Worm (Caenorhabditis elegans) whole organism, L4 larva: Measurements from ENCODE around the gene T05B4.9.
A peak's percentile ranks its signal among the peaks of the same experiment; 100 is the strongest.

Experiments used
- D1046.2 ChIP-seq: fragments of 200-800 bp; sonication (Bioruptor generic); IDR thresholded peaks from 2 replicates; pipeline ENCODE4 v1.3.6; 2022; ENCODE audit warnings: missing genetic modification characterization, missing compliant biosample characterization
- F10B5.3 ChIP-seq: sonication (generic microtip); optimal IDR thresholded peaks from 2 replicates; lab custom pipeline; 2016; ENCODE audit warnings: mild to moderate bottlenecking, missing genetic modification characterization, missing compliant biosample characterization
- F26F4.8 ChIP-seq: fragments of 200-800 bp; sonication (Bioruptor generic); conservative IDR thresholded peaks from 2 replicates; pipeline ENCODE4 v1.3.6; 2022; ENCODE audit warnings: missing genetic modification characterization, missing compliant biosample characterization
- R02D3.7 ChIP-seq: fragments of 150-350 bp; sonication (generic microtip); optimal IDR thresholded peaks from 3 replicates; lab custom pipeline; 2014; ENCODE audit warnings: missing biosample characterization, missing genetic modification characterization
- T20F7.1 ChIP-seq: fragments of 200-800 bp; sonication (Bioruptor generic); optimal IDR thresholded peaks from 2 replicates; lab custom pipeline; 2018; ENCODE audit warnings: mild to moderate bottlenecking, missing genetic modification characterization, missing compliant biosample characterization
- T26A8.4 ChIP-seq: fragments of 200-800 bp; sonication (Bioruptor generic); IDR thresholded peaks from 2 replicates; pipeline ENCODE4 v1.3.6; 2022; ENCODE audit warnings: missing genetic modification characterization, missing compliant biosample characterization
- Y48G9A.11 ChIP-seq: fragments of 200-800 bp; sonication (Bioruptor generic); IDR thresholded peaks from 2 replicates; pipeline ENCODE4 v1.3.6; 2022; ENCODE audit warnings: missing genetic modification reagents, missing genetic modification characterization, missing compliant biosample characterization
- ZK337.2 ChIP-seq: fragments of 200-800 bp; sonication (Bioruptor generic); IDR thresholded peaks from 2 replicates; pipeline ENCODE4 v1.3.6; 2022; ENCODE audit warnings: missing genetic modification reagents, missing genetic modification characterization, missing compliant biosample characterization
- aha-1 ChIP-seq: fragments of 150-350 bp; peaks from one replicate; lab custom pipeline; 2014; ENCODE audit warnings: missing biosample characterization, missing genetic modification characterization
- aly-2 ChIP-seq: sonication (generic microtip); optimal IDR thresholded peaks from 2 replicates; lab custom pipeline; 2018; ENCODE audit warnings: missing biosample characterization, missing genetic modification characterization
- ceh-28 ChIP-seq: fragments of 150-350 bp; optimal IDR thresholded peaks from 2 replicates; lab custom pipeline; 2014; ENCODE audit warnings: missing biosample characterization, missing genetic modification reagents, missing genetic modification characterization
- ces-1 ChIP-seq: fragments of 150-350 bp; sonication (generic microtip); optimal IDR thresholded peaks from 4 replicates; lab custom pipeline; 2014; ENCODE audit warnings: missing biosample characterization, missing genetic modification reagents, missing genetic modification characterization
- cey-2 ChIP-seq: sonication (generic microtip); optimal IDR thresholded peaks from 3 replicates; lab custom pipeline; 2017; ENCODE audit warnings: missing genetic modification characterization, mild to moderate bottlenecking, missing compliant biosample characterization, antibody characterized with exemption, borderline replicate concordance; ENCODE audit not compliant: insufficient read depth
- dmd-6 ChIP-seq: fragments of 200-800 bp; sonication (Bioruptor generic); IDR thresholded peaks from 2 replicates; pipeline ENCODE4 v1.3.6; 2022; ENCODE audit warnings: missing genetic modification reagents, missing genetic modification characterization, missing compliant biosample characterization
- dve-1 ChIP-seq: sonication (generic microtip); optimal IDR thresholded peaks from 2 replicates; lab custom pipeline; 2017; ENCODE audit warnings: antibody characterized with exemption, mild to moderate bottlenecking, missing genetic modification characterization, missing compliant biosample characterization; ENCODE audit not compliant: insufficient read depth
- egl-43 ChIP-seq: fragments of 200-800 bp; sonication (Bioruptor generic); IDR thresholded peaks from 2 replicates; pipeline ENCODE4 v1.3.6; 2022; ENCODE audit warnings: missing genetic modification reagents, missing genetic modification characterization, missing compliant biosample characterization
- hmg-1.1 ChIP-seq: fragments of 200-800 bp; sonication (Bioruptor generic); IDR thresholded peaks from 2 replicates; pipeline ENCODE4 v1.3.6; 2022; ENCODE audit warnings: missing genetic modification reagents, missing genetic modification characterization, missing compliant biosample characterization
- lim-7 ChIP-seq: fragments of 200-800 bp; sonication (Bioruptor generic); IDR thresholded peaks from 2 replicates; pipeline ENCODE4 v1.3.6; 2022; ENCODE audit warnings: missing genetic modification characterization, missing compliant biosample characterization
- lin-1 ChIP-seq: fragments of 200-800 bp; sonication (Bioruptor generic); IDR thresholded peaks from 2 replicates; pipeline ENCODE4 v1.3.6; 2022; ENCODE audit warnings: missing genetic modification reagents, missing genetic modification characterization, missing compliant biosample characterization
- lin-13 ChIP-seq: fragments of 150-350 bp; optimal IDR thresholded peaks from 2 replicates; lab custom pipeline; 2014; ENCODE audit warnings: missing biosample characterization, missing genetic modification reagents, missing genetic modification characterization
- lin-29 ChIP-seq: fragments of 200-800 bp; sonication (Bioruptor generic); IDR thresholded peaks from 2 replicates; pipeline ENCODE4 v1.3.6; 2022; ENCODE audit warnings: missing genetic modification reagents, missing genetic modification characterization, missing compliant biosample characterization
- lsy-2 ChIP-seq, 2 experiments: fragments of 150-350 bp in 1 of 2; sonication (generic microtip) in 1 of 2; optimal IDR thresholded peaks; 2 replicates each; lab custom pipeline; 2014 to 2017; ENCODE audit warnings: missing biosample characterization in 2 of 2, missing genetic modification characterization in 2 of 2
- madf-5 ChIP-seq, 2 experiments: fragments of 200-800 bp; sonication (Bioruptor generic); IDR thresholded peaks; 2 replicates each; pipeline ENCODE4 v1.3.6; 2022; ENCODE audit warnings: missing compliant biosample characterization in 2 of 2, missing genetic modification characterization in 2 of 2
- mdt-29 ChIP-seq: fragments of 200-800 bp; sonication (Bioruptor generic); IDR thresholded peaks from 2 replicates; pipeline ENCODE4 v1.3.6; 2022; ENCODE audit warnings: missing genetic modification reagents, missing genetic modification characterization, missing compliant biosample characterization
- mes-2 ChIP-seq: sonication (generic microtip); optimal IDR thresholded peaks from 2 replicates; lab custom pipeline; 2016; ENCODE audit warnings: missing genotype, mild to moderate bottlenecking, missing genetic modification characterization, missing compliant biosample characterization; ENCODE audit not compliant: poor library complexity, severe bottlenecking
- nhr-11 ChIP-seq: fragments of 150-350 bp; optimal IDR thresholded peaks from 2 replicates; lab custom pipeline; 2014; ENCODE audit warnings: missing biosample characterization, missing genetic modification characterization
- nhr-25 ChIP-seq: sonication (generic microtip); optimal IDR thresholded peaks from 2 replicates; lab custom pipeline; 2017; ENCODE audit warnings: missing genetic modification characterization, mild to moderate bottlenecking, missing compliant biosample characterization, antibody characterized with exemption, moderate library complexity, borderline replicate concordance; ENCODE audit not compliant: insufficient read depth
- nhr-28 ChIP-seq: fragments of 150-350 bp; optimal IDR thresholded peaks from 2 replicates; lab custom pipeline; 2014; ENCODE audit warnings: missing biosample characterization, missing genetic modification characterization
- nhr-41 ChIP-seq: fragments of 200-800 bp; sonication (Bioruptor generic); IDR thresholded peaks from 2 replicates; pipeline ENCODE4 v1.3.6; 2022; ENCODE audit warnings: missing genetic modification reagents, missing genetic modification characterization, missing compliant biosample characterization
- nhr-6 ChIP-seq: fragments of 150-350 bp; optimal IDR thresholded peaks from 2 replicates; lab custom pipeline; 2014; ENCODE audit warnings: missing biosample characterization, missing genetic modification characterization
- nhr-77 ChIP-seq: fragments of 150-350 bp; optimal IDR thresholded peaks from 2 replicates; lab custom pipeline; 2014; ENCODE audit warnings: missing biosample characterization, missing genetic modification characterization
- set-16 ChIP-seq: fragments of 200-800 bp; sonication (Bioruptor generic); IDR thresholded peaks from 2 replicates; pipeline ENCODE4 v1.3.6; 2022; ENCODE audit warnings: missing genetic modification reagents, missing genetic modification characterization, missing compliant biosample characterization
- tag-97 ChIP-seq: fragments of 200-800 bp; sonication (Bioruptor generic); IDR thresholded peaks from 2 replicates; pipeline ENCODE4 v1.3.6; 2022; ENCODE audit warnings: missing genetic modification characterization, missing compliant biosample characterization
- tra-1 ChIP-seq: fragments of 200-800 bp; sonication (Bioruptor generic); IDR thresholded peaks from 2 replicates; pipeline ENCODE4 v1.3.6; 2022; ENCODE audit warnings: missing genetic modification reagents, missing genetic modification characterization, missing compliant biosample characterization
- unc-39 ChIP-seq: sonication (generic microtip); optimal IDR thresholded peaks from 2 replicates; lab custom pipeline; 2017; ENCODE audit warnings: missing biosample characterization, missing genetic modification characterization
- unc-62 ChIP-seq, 3 experiments: fragments of 150-350 bp in 1 of 3; sonication (generic microtip); optimal IDR thresholded peaks in 2 of 3; peaks in 1 of 3; 1 replicate in 1 of 3; 2 replicates in 2 of 3; lab custom pipeline; 2014 to 2017; ENCODE audit warnings: missing biosample characterization in 3 of 3, missing genetic modification characterization in 3 of 3, missing genetic modification reagents in 3 of 3, missing genotype in 1 of 3
- vab-7 ChIP-seq: fragments of 200-800 bp; sonication (Bioruptor generic); IDR thresholded peaks from 2 replicates; pipeline ENCODE4 v1.3.6; 2022; ENCODE audit warnings: missing genetic modification reagents, missing genetic modification characterization, missing compliant biosample characterization
- zag-1 ChIP-seq: fragments of 150-350 bp; optimal IDR thresholded peaks from 2 replicates; lab custom pipeline; 2014; ENCODE audit warnings: missing biosample characterization, missing genetic modification characterization

The T05B4.9 gene

DNA sequence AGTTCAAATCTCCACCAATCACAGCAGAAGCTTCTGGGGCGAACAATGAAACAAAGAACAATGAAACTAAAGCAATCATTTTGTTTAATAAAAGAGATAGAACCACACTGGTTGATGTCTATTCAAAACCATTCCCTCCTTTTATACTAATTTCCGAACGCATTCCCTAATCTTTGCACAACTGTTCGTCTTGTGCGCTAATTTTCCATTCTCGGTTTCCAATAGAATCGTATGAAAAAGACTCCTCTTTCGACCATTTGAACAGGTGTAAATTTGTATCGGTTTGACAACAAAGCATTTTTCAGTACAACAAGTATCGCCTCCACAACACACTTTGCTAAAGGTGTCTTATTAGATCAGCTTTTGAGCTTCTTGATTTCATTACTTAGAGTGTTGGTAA, 2.2 kb downstream of the T05B4.9 start, which contains the start of gene T05B4.8:
TSS of gene T05B4.8 (minus strand) at position 101 of the 400 bp plus-strand sequence.
- TF ChIP-seq F26F4.8: no peak
- peak; percentile 7 for TF ChIP-seq aha-1 (tag; lab: Kevin White, UChicago)
- TF ChIP-seq, all 104 proteins: peak for 1

DNA sequence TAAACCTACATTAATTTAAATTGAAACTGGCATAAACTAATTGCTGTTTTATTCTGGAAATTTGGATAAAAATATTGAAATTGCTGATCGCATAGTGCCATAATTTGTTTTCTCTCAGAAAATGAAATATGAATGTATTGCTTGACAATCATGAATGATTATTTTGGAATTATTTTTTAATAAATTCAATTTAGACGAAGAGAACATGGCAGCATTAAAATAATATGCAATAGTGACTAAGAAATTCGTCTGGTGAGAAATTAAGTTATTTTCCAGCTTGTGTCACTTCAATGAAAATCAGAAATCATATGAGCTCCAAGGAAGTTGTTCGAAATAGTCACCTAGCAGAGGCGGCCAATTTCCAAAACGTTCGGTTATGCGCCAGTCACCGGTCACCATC, 3.6 kb downstream of the T05B4.9 start, which contains the start of gene srw-133:
TSS of gene srw-133 (minus strand) at position 101 of the 400 bp plus-strand sequence.
- TF ChIP-seq ZK337.2 (GFP tag; lab: Robert Waterston, UW): no peak
- TF ChIP-seq mdt-29: no peak
- TF ChIP-seq Y48G9A.11 (GFP tag; lab: Robert Waterston, UW): no peak
- TF ChIP-seq aly-2 (tag; lab: Kevin White, UChicago): no peak
- TF ChIP-seq F10B5.3 (tag; lab: Kevin White, UChicago): no peak
- no peak for TF ChIP-seq dve-1 (tag; lab: Kevin White, UChicago)
- no peak for TF ChIP-seq lsy-2 (tag; optimal IDR thresholded peaks at IDR 0.05; lab: Kevin White, UChicago)
- TF ChIP-seq nhr-41: no peak
- TF ChIP-seq nhr-25: no peak
- TF ChIP-seq nhr-77 (tag; lab: Kevin White, UChicago): no peak
- no peak for TF ChIP-seq tag-97 (GFP tag; lab: Robert Waterston, UW)
- no peak for TF ChIP-seq unc-62 (GFP tag; optimal IDR thresholded peaks at IDR 0.05 in 1 of 2; lab: Kevin White, UChicago)
- no peak for TF ChIP-seq unc-62 (tag; optimal IDR thresholded peaks at IDR 0.05; lab: Kevin White, UChicago)

DNA sequence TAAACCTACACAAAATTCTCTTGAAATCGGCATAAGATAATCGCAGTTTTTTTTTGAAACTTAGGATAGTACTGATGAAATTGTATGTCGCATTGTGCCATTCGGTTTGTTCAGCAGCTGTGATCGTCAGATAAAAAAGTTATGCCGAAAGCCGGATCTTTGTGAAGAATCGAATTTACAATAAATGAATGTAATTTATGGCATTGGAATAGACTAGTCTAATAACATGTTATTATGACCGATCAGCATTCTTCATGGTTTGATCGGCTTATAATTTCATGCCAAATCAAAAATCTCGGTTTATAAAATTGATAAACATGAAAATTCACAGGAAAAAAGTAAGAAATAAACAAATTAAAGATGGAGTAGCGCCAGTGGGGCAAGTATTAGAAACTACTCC, 5.7 kb downstream of the T05B4.9 start, which contains the start of gene srw-134:
TSS of gene srw-134 (minus strand) at position 101 of the 400 bp plus-strand sequence.
- TF ChIP-seq ces-1 (GFP tag; lab: Kevin White, UChicago): no peak
- TF ChIP-seq nhr-28 (tag; lab: Kevin White, UChicago): no peak
- TF ChIP-seq aly-2 (tag; lab: Kevin White, UChicago): no peak
- no peak for TF ChIP-seq nhr-6 (tag; lab: Kevin White, UChicago)
- TF ChIP-seq T26A8.4 (GFP tag; lab: Robert Waterston, UW): no peak
- no peak for TF ChIP-seq unc-62 (GFP tag; optimal IDR thresholded peaks at IDR 0.05 in 1 of 2; lab: Kevin White, UChicago)
- no peak for TF ChIP-seq unc-62 (tag; optimal IDR thresholded peaks at IDR 0.05; lab: Kevin White, UChicago)
- TF ChIP-seq cey-2: no peak

DNA sequence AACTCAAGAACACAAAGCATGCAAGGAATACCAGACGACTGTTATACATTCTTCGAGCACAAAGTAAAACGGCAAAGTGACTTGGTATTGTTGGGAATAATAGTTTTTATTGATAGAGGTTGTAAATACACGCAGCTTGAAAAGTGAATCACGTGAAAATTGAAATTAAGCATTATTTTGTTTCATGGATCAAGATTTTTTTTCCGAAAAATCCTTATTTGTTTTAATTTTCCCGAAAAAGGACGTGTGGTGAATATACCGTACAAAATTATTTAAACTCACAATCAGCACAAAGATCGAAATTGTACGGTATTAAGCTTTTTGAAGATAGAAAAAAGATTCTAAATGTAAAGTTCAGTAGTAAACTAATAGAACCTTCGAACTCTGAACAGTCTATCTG, 8.4 kb downstream of the T05B4.9 start, which contains the start of gene clc-18:
TSS of gene clc-18 (minus strand) at position 101 of the 400 bp plus-strand sequence.
- TF ChIP-seq unc-62 (GFP tag; optimal IDR thresholded peaks at IDR 0.05 in 1 of 2; lab: Kevin White, UChicago): peak in 1 of 2 experiments; percentile 7
- no peak for TF ChIP-seq unc-62 (tag; optimal IDR thresholded peaks at IDR 0.05; lab: Kevin White, UChicago)
- no peak for TF ChIP-seq madf-5 (GFP tag; IDR thresholded peaks at IDR 0.05; lab: Robert Waterston, UW)

DNA sequence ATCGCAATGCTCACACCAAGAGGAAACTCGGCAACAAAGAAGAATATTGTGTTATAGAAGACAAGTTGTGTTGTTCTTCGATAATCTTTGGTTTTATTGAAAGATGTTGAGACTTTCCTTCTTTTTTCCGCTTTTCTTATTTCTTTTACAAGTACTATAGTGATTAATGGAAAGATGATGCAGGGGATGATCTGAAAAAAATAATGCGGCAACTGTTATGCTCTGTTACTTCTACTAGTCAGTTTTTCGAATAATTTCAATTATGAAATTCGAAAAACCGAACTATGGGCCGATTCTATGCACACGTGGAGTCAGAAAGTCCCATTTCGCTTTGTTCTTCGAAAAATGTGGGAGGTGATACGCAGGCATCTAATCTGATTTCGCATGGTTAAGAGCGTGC, 11.5 kb downstream of the T05B4.9 start:
- TF ChIP-seq nhr-77 (tag; lab: Kevin White, UChicago): no peak
- no peak for TF ChIP-seq set-16
- TF ChIP-seq D1046.2 (GFP tag; lab: Robert Waterston, UW): no peak
- TF ChIP-seq lim-7 (GFP tag; lab: Robert Waterston, UW): no peak
- TF ChIP-seq nhr-11 (tag; lab: Kevin White, UChicago): no peak
- TF ChIP-seq egl-43 (GFP tag; lab: Robert Waterston, UW): no peak
- no peak for TF ChIP-seq aha-1 (tag; lab: Kevin White, UChicago)
- TF ChIP-seq mes-2: no peak
- no peak for TF ChIP-seq hmg-1.1 (GFP tag; lab: Robert Waterston, UW)
- no peak for TF ChIP-seq lin-1
- TF ChIP-seq ceh-28: no peak
- TF ChIP-seq R02D3.7 (tag; lab: Kevin White, UChicago): no peak
- TF ChIP-seq tra-1 (GFP tag; lab: Robert Waterston, UW): no peak
- no peak for TF ChIP-seq T20F7.1 (GFP tag; lab: Kevin White, UChicago)
- TF ChIP-seq unc-39 (tag; lab: Kevin White, UChicago): no peak
- TF ChIP-seq dmd-6: no peak
- no peak for TF ChIP-seq lin-29 (GFP tag; lab: Robert Waterston, UW)
- no peak for TF ChIP-seq lin-13 (GFP tag; lab: Kevin White, UChicago)
- no peak for TF ChIP-seq zag-1 (tag; lab: Kevin White, UChicago)
- TF ChIP-seq vab-7 (GFP tag; lab: Robert Waterston, UW): no peak
